Worm (Caenorhabditis elegans): ENCODE results near the gene F54C9.11.

F54C9.11 gene

ce11 chrII:8562002-8562401, 22.9 kb downstream of the F54C9.11 start, which contains the start of gene F54C9.14 (continued):
- TF ChIP-seq aptf-2 (GFP tag; conservative IDR thresholded peaks at IDR 0.05) (no peak), bed-2 (GFP tag; IDR thresholded peaks at IDR 0.05) (no peak), ama-1 (optimal IDR thresholded peaks at IDR 0.05) (no peak), ama-1 (GFP tag; optimal IDR thresholded peaks at IDR 0.05) (no peak), lin-54 (GFP tag; optimal IDR thresholded peaks at IDR 0.05) (no peak)

DNA sequence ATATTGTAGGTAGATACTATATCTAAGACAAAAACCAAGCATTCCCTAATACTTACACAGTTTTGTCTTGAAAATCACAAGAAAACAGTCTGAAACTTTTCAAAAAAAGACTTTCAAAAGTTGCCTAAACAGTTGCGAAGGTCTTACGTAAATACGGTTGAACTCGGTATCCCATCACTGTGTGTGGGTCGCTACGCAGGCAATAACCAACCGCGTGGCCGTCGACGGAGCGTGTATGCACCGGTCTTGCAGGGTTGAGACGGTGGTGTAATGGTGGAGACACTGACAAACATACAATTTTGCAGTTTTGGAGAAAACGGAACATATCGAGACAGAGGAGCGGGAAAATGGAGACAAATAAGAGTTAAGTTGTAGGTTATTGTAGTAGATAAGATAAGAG, 23.7 kb downstream of the F54C9.11 start, which contains the start of gene iff-2:
Gene iff-2 (minus strand): TSS at position 141 of the 400 bp plus-strand sequence.
- TF ChIP-seq tbx-9 (tag; optimal IDR thresholded peaks at IDR 0.05; ENCODE audit: borderline replicate concordance) (no peak), Y67H2A.10 (GFP tag; conservative IDR thresholded peaks at IDR 0.05) (peak; percentile 94), lag-1 (GFP tag; IDR thresholded peaks at IDR 0.05) (peak; percentile 29; the same call in 1 of the 2 replicates), lin-35 (GFP tag; optimal IDR thresholded peaks at IDR 0.05) (peak; percentile 29 to 96 (median 79)), B0035.1 (tag; optimal IDR thresholded peaks at IDR 0.05) (peak; percentile 78), ZK185.1 (tag; optimal IDR thresholded peaks at IDR 0.05; ENCODE audit: poor library complexity, severe bottlenecking) (peak; percentile 95), pha-4 (tag; optimal IDR thresholded peaks at IDR 0.05) (peak; percentile 99), mes-4 (tag; optimal IDR thresholded peaks at IDR 0.05) (no peak), T26A5.8 (tag; optimal IDR thresholded peaks at IDR 0.05) (no peak), ceh-91 (GFP tag; IDR thresholded peaks at IDR 0.05) (peak; percentile 64), mel-28 (tag; optimal IDR thresholded peaks at IDR 0.05; ENCODE audit: borderline replicate concordance) (no peak), F39B2.1 (GFP tag; IDR thresholded peaks at IDR 0.05) (no peak), ceh-27 (GFP tag; optimal IDR thresholded peaks at IDR 0.05) (peak; percentile 100), F23B12.7 (tag; optimal IDR thresholded peaks at IDR 0.05; ENCODE audit: insufficient read depth) (peak; percentile 95), sdz-38 (tag; optimal IDR thresholded peaks at IDR 0.05) (no peak), ztf-26 (tag; optimal IDR thresholded peaks at IDR 0.05) (peak; percentile 98), nhr-27 (tag; optimal IDR thresholded peaks at IDR 0.05) (peak; percentile 62), Y53G8AR.9 (GFP tag; conservative IDR thresholded peaks at IDR 0.05) (peak; percentile 98), F57A8.1 (GFP tag; optimal IDR thresholded peaks at IDR 0.05) (peak; percentile 16), lsy-27 (tag; optimal IDR thresholded peaks at IDR 0.05; ENCODE audit: borderline replicate concordance, insufficient read depth) (no peak), snpc-1.3 (tag; optimal IDR thresholded peaks at IDR 0.05; ENCODE audit: insufficient read depth) (peak; percentile 19), ztf-3 (GFP tag; optimal IDR thresholded peaks at IDR 0.05) (peak; percentile 93), ceh-40 (GFP tag; IDR thresholded peaks at IDR 0.05) (0 out of 2 replicates have a peak, but pooled peaks have one; percentile 64), Y79H2A.3 (GFP tag; conservative IDR thresholded peaks at IDR 0.05) (no peak), K11D2.4 (GFP tag; IDR thresholded peaks at IDR 0.05) (peak; percentile 97), rec-8 (tag; optimal IDR thresholded peaks at IDR 0.05) (no peak), athp-1 (tag; optimal IDR thresholded peaks at IDR 0.05) (peak; percentile 89), madf-6 (GFP tag; IDR thresholded peaks at IDR 0.05) (no peak), zim-3 (tag; optimal IDR thresholded peaks at IDR 0.05) (peak; percentile 64), hlh-26 (GFP tag; conservative IDR thresholded peaks at IDR 0.05) (no peak), ceh-58 (GFP tag; IDR thresholded peaks at IDR 0.05) (no peak), snpc-1.1 (tag; optimal IDR thresholded peaks at IDR 0.05; ENCODE audit: insufficient read depth) (peak; percentile 14), nhr-120 (GFP tag; IDR thresholded peaks at IDR 0.05) (peak; percentile 80; the same call in 1 of the 2 replicates), D2030.7 (GFP tag; IDR thresholded peaks at IDR 0.05) (no peak), atf-7 (tag; optimal IDR thresholded peaks at IDR 0.05) (peak; percentile 95), die-1 (tag; optimal IDR thresholded peaks at IDR 0.05) (peak; percentile 66), pbrm-1 (GFP tag; IDR thresholded peaks at IDR 0.05) (peak; percentile 98), lin-40 (tag; optimal IDR thresholded peaks at IDR 0.05) (peak; percentile 98), zfh-2 (GFP tag; conservative IDR thresholded peaks at IDR 0.05) (peak; percentile 95), F55B11.4 (tag; optimal IDR thresholded peaks at IDR 0.05; ENCODE audit: borderline replicate concordance, insufficient read depth) (no peak), F37B4.10 (GFP tag; IDR thresholded peaks at IDR 0.05) (0 out of 2 replicates have a peak, but pooled peaks have one; percentile 74)

Data from whole organism, young adult.